Worm (Caenorhabditis elegans): Measurements from ENCODE around the gene mca-1.

The mca-1 gene

ce11 chrIV:9624275-9624674 lies 10.5 kb downstream of the mca-1 start, which contains the start of gene W09C2.8:
TSS of gene W09C2.8 (minus strand) at chrIV:9624375.
- no peak for TF ChIP-seq ceh-82 (tag; optimal IDR thresholded peaks at IDR 0.05)
- TF ChIP-seq nhr-10 (tag; optimal IDR thresholded peaks at IDR 0.05), result no peak
- no peak for TF ChIP-seq nhr-237 (tag; optimal IDR thresholded peaks at IDR 0.05)
- no peak for TF ChIP-seq nhr-25 (tag; optimal IDR thresholded peaks at IDR 0.05)
- no peak for TF ChIP-seq F13H6.1 (tag; optimal IDR thresholded peaks at IDR 0.05)
- TF ChIP-seq nhr-77 (tag; optimal IDR thresholded peaks at IDR 0.05), result no peak
- no peak for TF ChIP-seq dmd-4 (tag; optimal IDR thresholded peaks at IDR 0.05)
- no peak for TF ChIP-seq lin-11 (tag; optimal IDR thresholded peaks at IDR 0.05)
- no peak for TF ChIP-seq R02D3.7 (tag; optimal IDR thresholded peaks at IDR 0.05)
- no peak for TF ChIP-seq lsy-2 (tag; optimal IDR thresholded peaks at IDR 0.05)
- no peak for TF ChIP-seq ama-1 (optimal IDR thresholded peaks at IDR 0.05)
- no peak for TF ChIP-seq nhr-11 (tag; optimal IDR thresholded peaks at IDR 0.05)
- no peak for TF ChIP-seq sma-3 (GFP tag; optimal IDR thresholded peaks at IDR 0.05)
- no peak for TF ChIP-seq crh-2 (tag; optimal IDR thresholded peaks at IDR 0.05)
- no peak for TF ChIP-seq elt-3 (tag; optimal IDR thresholded peaks at IDR 0.05)
- TF ChIP-seq ztf-1 (GFP tag; conservative IDR thresholded peaks at IDR 0.05), result no peak
- no peak for TF ChIP-seq fos-1 (tag; optimal IDR thresholded peaks at IDR 0.05)

- TF ChIP-seq nhr-237 (tag; optimal IDR thresholded peaks at IDR 0.05) (no peak), sma-9 (GFP tag; optimal IDR thresholded peaks at IDR 0.05) (no peak), sma-9 (tag; optimal IDR thresholded peaks at IDR 0.05) (no peak), mbf-1 (tag; optimal IDR thresholded peaks at IDR 0.05) (no peak), ama-1 (optimal IDR thresholded peaks at IDR 0.05) (no peak)
Observed at ce11 chrIV:9623269-9623668, 11.5 kb downstream of the mca-1 start, which contains the start of gene W09C2.9. TSS of gene W09C2.9 (minus strand) at chrIV:9623369.

ce11 chrIV:9622272-9622671 lies 12.5 kb downstream of the mca-1 start, which contains the start of gene W09C2.7:
TSS of gene W09C2.7 (minus strand) at chrIV:9622372.
- TF ChIP-seq lin-11 (tag; optimal IDR thresholded peaks at IDR 0.05) (no peak), crh-2 (tag; optimal IDR thresholded peaks at IDR 0.05) (no peak), lin-13 (GFP tag; optimal IDR thresholded peaks at IDR 0.05) (no peak), aly-2 (tag; optimal IDR thresholded peaks at IDR 0.05) (no peak), snpc-4 (tag; optimal IDR thresholded peaks at IDR 0.05) (no peak), ztf-11 (tag; optimal IDR thresholded peaks at IDR 0.05) (no peak), zag-1 (tag; optimal IDR thresholded peaks at IDR 0.05) (no peak)

- TF ChIP-seq ceh-16 (tag; optimal IDR thresholded peaks at IDR 0.05) (peak; percentile 91), nhr-77 (tag; optimal IDR thresholded peaks at IDR 0.05) (no peak), elt-1 (tag; optimal IDR thresholded peaks at IDR 0.05) (peak; percentile 94)
Observed at ce11 chrIV:9618836-9619235, 15.9 kb downstream of the mca-1 start.

ce11 chrIV:9618015-9618414 lies 16.7 kb downstream of the mca-1 start:
- TF ChIP-seq nhr-11 (tag; optimal IDR thresholded peaks at IDR 0.05), result no peak
- peak; percentile 84 for TF ChIP-seq nhr-23 (tag; optimal IDR thresholded peaks at IDR 0.05)
- TF ChIP-seq elt-1 (tag; optimal IDR thresholded peaks at IDR 0.05), result peak; percentile 77
- TF ChIP-seq nhr-6 (tag; optimal IDR thresholded peaks at IDR 0.05), result no peak
- no peak for TF ChIP-seq ztf-4 (tag; optimal IDR thresholded peaks at IDR 0.05)
- TF ChIP-seq unc-62 (GFP tag; optimal IDR thresholded peaks at IDR 0.05), result no peak
- TF ChIP-seq nhr-12 (tag; optimal IDR thresholded peaks at IDR 0.05), result no peak
- peak; percentile 49 for TF ChIP-seq ceh-16 (tag; optimal IDR thresholded peaks at IDR 0.05)
- TF ChIP-seq sma-9 (GFP tag; optimal IDR thresholded peaks at IDR 0.05), result no peak
- TF ChIP-seq sma-9 (tag; optimal IDR thresholded peaks at IDR 0.05), result no peak
- no peak for TF ChIP-seq unc-55 (GFP tag; optimal IDR thresholded peaks at IDR 0.05)
- TF ChIP-seq sem-4 (tag; optimal IDR thresholded peaks at IDR 0.05), result no peak
- no peak for TF ChIP-seq ceh-82 (tag; optimal IDR thresholded peaks at IDR 0.05)
- no peak for TF ChIP-seq R02D3.7 (tag; optimal IDR thresholded peaks at IDR 0.05)
- TF ChIP-seq dmd-4 (tag; optimal IDR thresholded peaks at IDR 0.05), result no peak
- TF ChIP-seq nhr-25 (tag; optimal IDR thresholded peaks at IDR 0.05), result peak; percentile 48

ce11 chrIV:9617358-9617757 lies 17.4 kb downstream of the mca-1 start:
- TF ChIP-seq ceh-82 (tag; optimal IDR thresholded peaks at IDR 0.05) (no peak), nhr-23 (tag; optimal IDR thresholded peaks at IDR 0.05) (peak; percentile 88), ztf-11 (tag; optimal IDR thresholded peaks at IDR 0.05) (no peak), elt-1 (tag; optimal IDR thresholded peaks at IDR 0.05) (peak; percentile 85), ceh-16 (tag; optimal IDR thresholded peaks at IDR 0.05) (peak; percentile 25), egl-27 (tag; optimal IDR thresholded peaks at IDR 0.05) (no peak), sma-3 (GFP tag; optimal IDR thresholded peaks at IDR 0.05) (no peak), ama-1 (optimal IDR thresholded peaks at IDR 0.05) (no peak)
